Worm (Caenorhabditis elegans) whole organism, late embryonic: ENCODE measurements around the gene Y48C3A.5.

ENCODE experiments used
- F13H6.1 ChIP-seq: sonication (generic microtip); optimal IDR thresholded peaks from 2 replicates; lab custom pipeline; 2016; ENCODE audit warnings: missing genetic modification characterization, missing compliant biosample characterization
- ama-1 ChIP-seq: fragments of 150-350 bp; optimal IDR thresholded peaks from 2 replicates; lab custom pipeline; 2014
- ceh-18 ChIP-seq: sonication (generic microtip); optimal IDR thresholded peaks from 2 replicates; lab custom pipeline; 2016; ENCODE audit warnings: missing genetic modification characterization, missing compliant biosample characterization
- mec-3 ChIP-seq: sonication (generic microtip); optimal IDR thresholded peaks from 2 replicates; lab custom pipeline; 2016; ENCODE audit warnings: borderline replicate concordance, missing genetic modification characterization, missing compliant biosample characterization
- nfya-1 ChIP-seq: sonication (generic microtip); optimal IDR thresholded peaks from 2 replicates; lab custom pipeline; 2017; ENCODE audit warnings: missing genetic modification characterization, mild to moderate bottlenecking, missing compliant biosample characterization, antibody characterized with exemption, moderate library complexity
- nhr-232 ChIP-seq: sonication (generic microtip); optimal IDR thresholded peaks from 2 replicates; lab custom pipeline; 2016; ENCODE audit warnings: missing genetic modification characterization, missing compliant biosample characterization
- pha-4 ChIP-seq: fragments of 150-350 bp; optimal IDR thresholded peaks from 2 replicates; lab custom pipeline; 2018; ENCODE audit warnings: missing biosample characterization, missing genetic modification reagents, missing genetic modification characterization
- pqm-1 ChIP-seq: sonication (generic microtip); optimal IDR thresholded peaks from 2 replicates; lab custom pipeline; 2016; ENCODE audit warnings: missing genetic modification characterization, missing compliant biosample characterization
- ttx-3 ChIP-seq: sonication (generic microtip); optimal IDR thresholded peaks from 2 replicates; lab custom pipeline; 2016; ENCODE audit warnings: missing genetic modification reagents, missing genetic modification characterization, missing compliant biosample characterization
- unc-86 ChIP-seq: sonication (generic microtip); optimal IDR thresholded peaks from 2 replicates; lab custom pipeline; 2016; ENCODE audit warnings: missing genetic modification characterization, missing compliant biosample characterization
- zip-5 ChIP-seq: sonication (generic microtip); optimal IDR thresholded peaks from 2 replicates; lab custom pipeline; 2016; ENCODE audit warnings: missing genetic modification characterization, missing compliant biosample characterization

DNA sequence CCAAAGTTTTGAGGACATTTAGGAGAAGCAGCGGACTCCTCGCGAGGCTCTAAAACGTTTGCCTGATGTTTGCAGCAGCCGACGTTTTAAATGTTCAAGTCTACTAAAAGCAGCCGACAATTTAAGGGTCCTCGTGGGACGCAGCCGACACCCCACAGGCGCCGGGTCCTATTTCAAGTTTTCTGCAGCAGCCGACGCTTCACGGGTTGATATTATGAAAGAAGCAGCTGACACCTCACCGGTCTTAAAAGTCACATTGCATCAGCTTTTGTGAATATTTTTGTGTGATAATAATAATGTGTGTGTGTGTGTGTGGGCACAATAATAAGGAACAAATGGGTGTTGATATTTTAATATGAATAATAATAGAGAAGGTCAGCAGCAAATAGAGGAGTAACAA is 27.1 kb downstream of the Y48C3A.5 start:
- TF ChIP-seq mec-3 (tag; lab: Kevin White, UChicago) (no peak), pqm-1 (tag; lab: Kevin White, UChicago) (no peak), ceh-18 (tag; lab: Kevin White, UChicago) (no peak), unc-86 (no peak), ama-1 (lab: Kevin White, UChicago) (no peak), nfya-1 (no peak), nhr-232 (tag; lab: Kevin White, UChicago) (no peak), zip-5 (tag; lab: Kevin White, UChicago) (no peak), F13H6.1 (tag; lab: Kevin White, UChicago) (no peak), ttx-3 (tag; lab: Kevin White, UChicago) (no peak), pha-4 (tag; lab: Kevin White, UChicago) (no peak)
